Fruit fly (Drosophila melanogaster): ENCODE results near the gene Rac2.

Gene Rac2

dm6 chr3L:7433325-7433827 lies 1.6 kb downstream of the Rac2 start (continued):
- TF ChIP-seq CG11560 (tag; IDR thresholded peaks at IDR 0.05): no peak
- no peak for TF ChIP-seq cad (GFP tag; optimal IDR thresholded peaks at IDR 0.05)
- no peak for TF ChIP-seq croc (GFP tag; conservative IDR thresholded peaks at IDR 0.05)
- TF ChIP-seq mld (GFP tag; IDR thresholded peaks at IDR 0.05; ENCODE audit: partially characterized antibody): no peak
- no peak for TF ChIP-seq gsb-n (tag; optimal IDR thresholded peaks at IDR 0.05)
- TF ChIP-seq CG7372 (GFP tag; IDR thresholded peaks at IDR 0.05): no peak
- TF ChIP-seq CG15011 (GFP tag; optimal IDR thresholded peaks at IDR 0.05): no peak
- TF ChIP-seq trem (tag; optimal IDR thresholded peaks at IDR 0.05): no peak
- TF ChIP-seq Sry-δ (GFP tag; optimal IDR thresholded peaks at IDR 0.05): no peak
- TF ChIP-seq NfI (GFP tag; optimal IDR thresholded peaks at IDR 0.05): no peak
- TF ChIP-seq CG1603 (tag; optimal IDR thresholded peaks at IDR 0.05): peak; percentile 30
- no peak for TF ChIP-seq wor (GFP tag; IDR thresholded peaks at IDR 0.05)
- no peak for TF ChIP-seq CG11723 (GFP tag; optimal IDR thresholded peaks at IDR 0.05)
- TF ChIP-seq toy (GFP tag; IDR thresholded peaks at IDR 0.05): no peak
- TF ChIP-seq Fer3 (tag; optimal IDR thresholded peaks at IDR 0.05): peak; percentile 3
- TF ChIP-seq CG17802 (tag; optimal IDR thresholded peaks at IDR 0.05): no peak
- TF ChIP-seq Neu2 (GFP tag; optimal IDR thresholded peaks at IDR 0.05; ENCODE audit: borderline replicate concordance): no peak
- TF ChIP-seq wdn (GFP tag; IDR thresholded peaks at IDR 0.05): no peak
- no peak for TF ChIP-seq CTCF (GFP tag; optimal IDR thresholded peaks at IDR 0.05)
- TF ChIP-seq Myb (GFP tag; optimal IDR thresholded peaks at IDR 0.05): no peak
- TF ChIP-seq CG12942 (GFP tag; optimal IDR thresholded peaks at IDR 0.05): no peak
- TF ChIP-seq CG14441 (GFP tag; IDR thresholded peaks at IDR 0.05): peak; percentile 12; the same call in 1 of the 2 replicates
- no peak for TF ChIP-seq Poxn (GFP tag; IDR thresholded peaks at IDR 0.05)
- no peak for TF ChIP-seq yki (optimal IDR thresholded peaks at IDR 0.05)
- no peak for TF ChIP-seq CG5245 (GFP tag; optimal IDR thresholded peaks at IDR 0.05)
- TF ChIP-seq slou (GFP tag; optimal IDR thresholded peaks at IDR 0.05): no peak
- no peak for TF ChIP-seq CG2875 (GFP tag; optimal IDR thresholded peaks at IDR 0.05)
- TF ChIP-seq Drgx (GFP tag; IDR thresholded peaks at IDR 0.05): peak; percentile 63
- no peak for TF ChIP-seq pnt (GFP tag; optimal IDR thresholded peaks at IDR 0.05)
- TF ChIP-seq CG10543 (GFP tag; optimal IDR thresholded peaks at IDR 0.05): peak; percentile 49
- peak; percentile 46 for TF ChIP-seq CG2712 (tag; optimal IDR thresholded peaks at IDR 0.05)
- 0 out of 4 replicates have a peak, but pooled peaks have one; percentile 6 for TF ChIP-seq Gug (GFP tag; IDR thresholded peaks at IDR 0.05)
- TF ChIP-seq Nf-YA (GFP tag; IDR thresholded peaks at IDR 0.05): no peak
- no peak for TF ChIP-seq Jarid2 (GFP tag; optimal IDR thresholded peaks at IDR 0.05)
- TF ChIP-seq CG4404 (GFP tag; IDR thresholded peaks at IDR 0.05): no peak
- no peak for TF ChIP-seq sqz (GFP tag; optimal IDR thresholded peaks at IDR 0.05)
- no peak for TF ChIP-seq Bgb (GFP tag; IDR thresholded peaks at IDR 0.05; ENCODE audit: partially characterized antibody)
- TF ChIP-seq hb (GFP tag; IDR thresholded peaks at IDR 0.05; ENCODE audit: partially characterized antibody): no peak
- TF ChIP-seq schlank (tag; optimal IDR thresholded peaks at IDR 0.05): no peak
- TF ChIP-seq CG12104 (GFP tag; optimal IDR thresholded peaks at IDR 0.05): no peak
- TF ChIP-seq Mad (GFP tag; optimal IDR thresholded peaks at IDR 0.05): no peak
- TF ChIP-seq gt (GFP tag; IDR thresholded peaks at IDR 0.05): no peak
- TF ChIP-seq tin (GFP tag; optimal IDR thresholded peaks at IDR 0.05): no peak
- TF ChIP-seq Ets97D (GFP tag; optimal IDR thresholded peaks at IDR 0.05): no peak
- peak; percentile 28 for TF ChIP-seq CG7556 (GFP tag; optimal IDR thresholded peaks at IDR 0.05)
- TF ChIP-seq CG15269 (tag; optimal IDR thresholded peaks at IDR 0.05): peak; percentile 27
- no peak for TF ChIP-seq zfh2 (GFP tag; optimal IDR thresholded peaks at IDR 0.05)
- TF ChIP-seq CG15514 (GFP tag; optimal IDR thresholded peaks at IDR 0.05): no peak
- no peak for TF ChIP-seq chn (GFP tag; optimal IDR thresholded peaks at IDR 0.05)
- TF ChIP-seq CG10959 (GFP tag; IDR thresholded peaks at IDR 0.05): no peak
- no peak for TF ChIP-seq CG9817 (tag; optimal IDR thresholded peaks at IDR 0.05)
- no peak for TF ChIP-seq bigmax (GFP tag; optimal IDR thresholded peaks at IDR 0.05)
- no peak for TF ChIP-seq stwl (tag; optimal IDR thresholded peaks at IDR 0.05)

Data from whole organism, embryonic.